Fruit fly (Drosophila melanogaster): ENCODE results near the gene beta-PheRS.

beta-PheRS gene

dm6 chr3R:24203426-24203825 lies 49.1 kb downstream of the beta-PheRS start (continued):
- TF ChIP-seq CG4404 (GFP tag; IDR thresholded peaks at IDR 0.05) (no peak), vfl (GFP tag; optimal IDR thresholded peaks at IDR 0.05) (no peak), Spps (tag; optimal IDR thresholded peaks at IDR 0.05) (no peak), CG6791 (GFP tag; IDR thresholded peaks at IDR 0.05; ENCODE audit: partially characterized antibody) (no peak), cad (GFP tag; optimal IDR thresholded peaks at IDR 0.05) (no peak), zf30C (GFP tag; optimal IDR thresholded peaks at IDR 0.05) (no peak), CG12104 (GFP tag; optimal IDR thresholded peaks at IDR 0.05) (no peak), CG1602 (GFP tag; optimal IDR thresholded peaks at IDR 0.05) (no peak), emc (GFP tag; optimal IDR thresholded peaks at IDR 0.05) (no peak), chn (GFP tag; optimal IDR thresholded peaks at IDR 0.05) (no peak), Xbp1 (GFP tag; optimal IDR thresholded peaks at IDR 0.05) (peak; percentile 24), CG7786 (GFP tag; optimal IDR thresholded peaks at IDR 0.05) (no peak), CG8290 (GFP tag; optimal IDR thresholded peaks at IDR 0.05) (no peak), CG8290 (tag; optimal IDR thresholded peaks at IDR 0.05) (no peak), CTCF (GFP tag; optimal IDR thresholded peaks at IDR 0.05) (no peak), Hsf (GFP tag; optimal IDR thresholded peaks at IDR 0.05) (peak; percentile 11), CG32532 (GFP tag; IDR thresholded peaks at IDR 0.05) (no peak), nerfin-1 (tag; optimal IDR thresholded peaks at IDR 0.05) (no peak), CG13123 (GFP tag; optimal IDR thresholded peaks at IDR 0.05) (no peak), CG10543 (GFP tag; optimal IDR thresholded peaks at IDR 0.05) (no peak), CG1024 (GFP tag; IDR thresholded peaks at IDR 0.05) (no peak), Taf1 (GFP tag; IDR thresholded peaks at IDR 0.05) (no peak), bigmax (GFP tag; optimal IDR thresholded peaks at IDR 0.05) (no peak), E2f1 (GFP tag; IDR thresholded peaks at IDR 0.05) (no peak), grau (tag; optimal IDR thresholded peaks at IDR 0.05) (no peak), CG33557 (GFP tag; optimal IDR thresholded peaks at IDR 0.05) (no peak), tll (GFP tag; optimal IDR thresholded peaks at IDR 0.05) (no peak), Ada2b (GFP tag; IDR thresholded peaks at IDR 0.05) (no peak), Gug (GFP tag; IDR thresholded peaks at IDR 0.05) (no peak), CG3407 (GFP tag; optimal IDR thresholded peaks at IDR 0.05) (no peak), Ravus (GFP tag; IDR thresholded peaks at IDR 0.05) (no peak), BtbVII (GFP tag; optimal IDR thresholded peaks at IDR 0.05) (no peak), CG11456 (GFP tag; IDR thresholded peaks at IDR 0.05) (no peak), nmo (GFP tag; optimal IDR thresholded peaks at IDR 0.05) (peak; percentile 35), lbe (GFP tag; optimal IDR thresholded peaks at IDR 0.05) (peak; percentile 69), her (GFP tag; optimal IDR thresholded peaks at IDR 0.05) (no peak), pho (GFP tag; optimal IDR thresholded peaks at IDR 0.05) (no peak), mld (GFP tag; IDR thresholded peaks at IDR 0.05; ENCODE audit: partially characterized antibody) (no peak), CG2120 (GFP tag; optimal IDR thresholded peaks at IDR 0.05) (no peak), pita (GFP tag; optimal IDR thresholded peaks at IDR 0.05) (no peak), ato (GFP tag; IDR thresholded peaks at IDR 0.05; ENCODE audit: partially characterized antibody) (no peak), CG14965 (GFP tag; optimal IDR thresholded peaks at IDR 0.05; ENCODE audit: borderline replicate concordance) (no peak), dpn (GFP tag; optimal IDR thresholded peaks at IDR 0.05) (no peak), CG7928 (GFP tag; optimal IDR thresholded peaks at IDR 0.05) (no peak), prd (optimal IDR thresholded peaks at IDR 0.05) (no peak), prd (GFP tag; IDR thresholded peaks at IDR 0.05) (no peak), CG10147 (GFP tag; optimal IDR thresholded peaks at IDR 0.05) (no peak), Sry-δ (GFP tag; optimal IDR thresholded peaks at IDR 0.05) (no peak), CG3847 (GFP tag; IDR thresholded peaks at IDR 0.05) (no peak), Dp (GFP tag; optimal IDR thresholded peaks at IDR 0.05) (no peak), Bgb (GFP tag; IDR thresholded peaks at IDR 0.05; ENCODE audit: partially characterized antibody) (no peak), cas (GFP tag; IDR thresholded peaks at IDR 0.05) (no peak), CG11247 (GFP tag; IDR thresholded peaks at IDR 0.05) (no peak), CG31388 (GFP tag; optimal IDR thresholded peaks at IDR 0.05) (no peak)

Data from whole organism, embryonic.